Fruit fly (Drosophila melanogaster): Measurements from ENCODE around the gene Nagk.

Nagk gene

DNA sequence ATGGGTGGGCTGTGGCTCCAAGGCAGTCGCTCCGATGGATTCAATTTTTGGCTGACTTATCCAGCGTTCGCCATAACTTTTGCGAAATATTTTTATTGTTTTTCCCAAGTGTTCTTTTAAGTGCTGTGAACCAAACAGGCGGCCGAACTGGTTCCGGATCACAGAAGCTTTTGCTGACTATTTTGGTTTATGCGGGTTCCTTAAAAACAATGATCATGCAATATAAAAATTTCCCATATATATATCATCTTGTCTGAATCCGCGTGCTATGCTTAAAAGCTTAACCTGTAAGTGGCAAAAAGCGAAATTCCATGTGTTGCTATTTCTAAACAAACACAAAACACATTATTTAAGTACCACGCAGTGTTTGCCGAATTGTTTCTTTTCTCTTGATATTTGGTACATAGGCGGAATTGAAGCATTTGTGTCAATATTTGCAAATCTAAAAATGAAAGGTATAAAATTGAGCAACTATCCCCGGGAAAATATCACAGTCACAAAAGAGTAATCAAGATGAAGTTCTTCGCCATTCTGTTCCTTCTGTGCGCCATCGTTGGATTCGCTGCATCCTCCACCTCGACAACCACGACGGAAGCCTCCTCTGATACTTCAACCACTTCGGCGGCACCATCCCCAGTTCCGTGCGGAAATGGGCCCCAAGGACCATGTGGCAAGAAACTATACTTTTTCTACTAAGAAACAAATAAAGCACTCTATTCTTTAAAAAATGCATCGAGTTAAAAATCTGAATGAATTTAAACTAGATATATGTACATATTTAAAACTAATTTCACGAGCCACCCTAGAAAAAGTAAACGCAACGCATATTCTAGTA, 22.9 kb downstream of the Nagk start, which contains the start of the genes CG6276 and CG44040 (continued):
- TF ChIP-seq fkh (GFP tag; optimal IDR thresholded peaks at IDR 0.05) (peak; percentile 59), Hr4 (GFP tag; optimal IDR thresholded peaks at IDR 0.05) (peak; percentile 50), lz (GFP tag; optimal IDR thresholded peaks at IDR 0.05) (peak; percentile 68), CG32006 (GFP tag; optimal IDR thresholded peaks at IDR 0.05) (peak; percentile 63), Eip75B (GFP tag; optimal IDR thresholded peaks at IDR 0.05) (peak; percentile 61), CG6163 (GFP tag; IDR thresholded peaks at IDR 0.05) (peak; percentile 59), topi (GFP tag; optimal IDR thresholded peaks at IDR 0.05) (peak; percentile 63), CG3032 (tag; optimal IDR thresholded peaks at IDR 0.05) (peak; percentile 55), cyc (GFP tag; optimal IDR thresholded peaks at IDR 0.05) (peak; percentile 37), CG6276 (GFP tag; optimal IDR thresholded peaks at IDR 0.05) (no peak), CG34406 (GFP tag; optimal IDR thresholded peaks at IDR 0.05) (peak; percentile 19), CG11294 (GFP tag; IDR thresholded peaks at IDR 0.05) (peak; percentile 10; the same call in 1 of the 2 replicates), CG8319 (GFP tag; optimal IDR thresholded peaks at IDR 0.05) (no peak), Sox102F (GFP tag; optimal IDR thresholded peaks at IDR 0.05) (no peak), dac (GFP tag; optimal IDR thresholded peaks at IDR 0.05) (peak; percentile 51), Eip93F (GFP tag; optimal IDR thresholded peaks at IDR 0.05) (no peak), CG7368 (GFP tag; optimal IDR thresholded peaks at IDR 0.05) (peak; percentile 24), Sox14 (GFP tag; optimal IDR thresholded peaks at IDR 0.05) (peak; percentile 61), Sox15 (GFP tag; optimal IDR thresholded peaks at IDR 0.05) (peak; percentile 20), CG31627 (GFP tag; optimal IDR thresholded peaks at IDR 0.05) (peak; percentile 57), svp (GFP tag) (no peak), Lpt (GFP tag; optimal IDR thresholded peaks at IDR 0.05) (peak; percentile 2)

dm6 chr3R:15316326-15316725, 26.7 kb downstream of the Nagk start, which contains the start of gene CG14866:
CG14866 (plus strand) TSS chr3R:15316471.
- TF ChIP-seq fd85E (GFP tag; optimal IDR thresholded peaks at IDR 0.05) (no peak), Blimp-1 (GFP tag; optimal IDR thresholded peaks at IDR 0.05) (peak; percentile 44), CG10631 (GFP tag; optimal IDR thresholded peaks at IDR 0.05) (no peak), CG34406 (GFP tag; optimal IDR thresholded peaks at IDR 0.05) (no peak), fkh (GFP tag; optimal IDR thresholded peaks at IDR 0.05) (no peak), Eip78C (GFP tag) (peak; percentile 34), CG6163 (GFP tag; IDR thresholded peaks at IDR 0.05) (no peak), CG8319 (GFP tag; optimal IDR thresholded peaks at IDR 0.05) (no peak), vri (GFP tag; optimal IDR thresholded peaks at IDR 0.05) (no peak), CG8632 (GFP tag; optimal IDR thresholded peaks at IDR 0.05) (no peak), CG3032 (tag; optimal IDR thresholded peaks at IDR 0.05) (no peak), Eip75B (GFP tag; optimal IDR thresholded peaks at IDR 0.05) (no peak), CG6792 (GFP tag; optimal IDR thresholded peaks at IDR 0.05) (no peak), eg (GFP tag; IDR thresholded peaks at IDR 0.05) (no peak), CG4318 (GFP tag; optimal IDR thresholded peaks at IDR 0.05) (no peak), achi (GFP tag; optimal IDR thresholded peaks at IDR 0.05) (no peak), ss (GFP tag; optimal IDR thresholded peaks at IDR 0.05) (no peak), Eip93F (GFP tag; optimal IDR thresholded peaks at IDR 0.05) (no peak)

dm6 chr3R:15313836-15314235, 29.2 kb downstream of the Nagk start:
- TF ChIP-seq achi (GFP tag; optimal IDR thresholded peaks at IDR 0.05) (no peak), vri (GFP tag; optimal IDR thresholded peaks at IDR 0.05) (no peak)

dm6 chr3R:15310695-15311094, 32.4 kb downstream of the Nagk start:
- TF ChIP-seq CG10631 (GFP tag; optimal IDR thresholded peaks at IDR 0.05): no peak
- TF ChIP-seq cyc (GFP tag; optimal IDR thresholded peaks at IDR 0.05): no peak
- no peak for TF ChIP-seq CG4318 (GFP tag; optimal IDR thresholded peaks at IDR 0.05)
- TF ChIP-seq net (GFP tag; optimal IDR thresholded peaks at IDR 0.05): no peak
- TF ChIP-seq fd59A (GFP tag; optimal IDR thresholded peaks at IDR 0.05): no peak
- TF ChIP-seq CG3032 (tag; optimal IDR thresholded peaks at IDR 0.05): no peak
- no peak for TF ChIP-seq topi (GFP tag; optimal IDR thresholded peaks at IDR 0.05)
- no peak for TF ChIP-seq CG6276 (GFP tag; optimal IDR thresholded peaks at IDR 0.05)
- TF ChIP-seq svp (GFP tag): no peak
- TF ChIP-seq CG6808 (GFP tag; optimal IDR thresholded peaks at IDR 0.05): no peak
- no peak for TF ChIP-seq Eip78C (GFP tag)
- no peak for TF ChIP-seq lz (GFP tag; optimal IDR thresholded peaks at IDR 0.05)
- no peak for TF ChIP-seq CG1621 (tag; optimal IDR thresholded peaks at IDR 0.05)
